Worm (Caenorhabditis elegans) whole organism, late embryonic: ENCODE data around the gene ilcr-2.

ENCODE experiments used
- K02D7.2 ChIP-seq: sonication (generic microtip); optimal IDR thresholded peaks from 2 replicates; lab custom pipeline; 2017; ENCODE audit warnings: mild to moderate bottlenecking, missing genetic modification characterization, missing compliant biosample characterization
- T23F11.4 ChIP-seq: fragments of 200-800 bp; sonication (Bioruptor generic); optimal IDR thresholded peaks from 2 replicates; lab custom pipeline; 2018; ENCODE audit warnings: mild to moderate bottlenecking, missing genetic modification characterization, missing compliant biosample characterization
- Y22D7AL.16 ChIP-seq: sonication (generic microtip); optimal IDR thresholded peaks from 2 replicates; lab custom pipeline; 2016; ENCODE audit warnings: missing genetic modification characterization, missing compliant biosample characterization
- ahr-1 ChIP-seq: sonication (generic microtip); optimal IDR thresholded peaks from 2 replicates; lab custom pipeline; 2016; ENCODE audit warnings: missing genetic modification characterization, missing compliant biosample characterization
- ama-1 ChIP-seq: fragments of 150-350 bp; optimal IDR thresholded peaks from 2 replicates; lab custom pipeline; 2014
- ceh-14 ChIP-seq: sonication (generic microtip); optimal IDR thresholded peaks from 2 replicates; lab custom pipeline; 2016; ENCODE audit warnings: missing genotype, missing genetic modification characterization, missing compliant biosample characterization
- ceh-18 ChIP-seq: sonication (generic microtip); optimal IDR thresholded peaks from 2 replicates; lab custom pipeline; 2016; ENCODE audit warnings: missing genetic modification characterization, missing compliant biosample characterization
- ceh-19 ChIP-seq: fragments of 200-800 bp; sonication (Bioruptor generic); optimal IDR thresholded peaks from 2 replicates; lab custom pipeline; 2018; ENCODE audit warnings: mild to moderate bottlenecking, missing genetic modification characterization, missing compliant biosample characterization
- ceh-2 ChIP-seq: sonication (generic microtip); optimal IDR thresholded peaks from 2 replicates; lab custom pipeline; 2016; ENCODE audit warnings: missing genotype, missing genetic modification characterization, missing compliant biosample characterization
- ceh-24 ChIP-seq: sonication (generic microtip); optimal IDR thresholded peaks from 2 replicates; lab custom pipeline; 2016; ENCODE audit warnings: mild to moderate bottlenecking, missing genetic modification characterization, missing compliant biosample characterization
- ceh-30 ChIP-seq: fragments of 150-350 bp; optimal IDR thresholded peaks from 2 replicates; lab custom pipeline; 2014; ENCODE audit warnings: missing biosample characterization, missing genetic modification characterization
- ceh-31 ChIP-seq: sonication (generic microtip); optimal IDR thresholded peaks from 2 replicates; lab custom pipeline; 2016; ENCODE audit warnings: missing genetic modification characterization, missing compliant biosample characterization
- ceh-9 ChIP-seq: sonication (generic microtip); optimal IDR thresholded peaks from 2 replicates; lab custom pipeline; 2016; ENCODE audit warnings: mild to moderate bottlenecking, missing genetic modification characterization, inconsistent platforms, missing compliant biosample characterization
- che-1 ChIP-seq: sonication (generic microtip); optimal IDR thresholded peaks from 2 replicates; lab custom pipeline; 2016; ENCODE audit warnings: mild to moderate bottlenecking, missing genetic modification characterization, missing compliant biosample characterization
- dmd-4 ChIP-seq: sonication (generic microtip); optimal IDR thresholded peaks from 2 replicates; lab custom pipeline; 2016; ENCODE audit warnings: borderline replicate concordance, missing genetic modification characterization, missing compliant biosample characterization
- dve-1 ChIP-seq: sonication (generic microtip); optimal IDR thresholded peaks from 2 replicates; lab custom pipeline; 2017; ENCODE audit warnings: antibody characterized with exemption, mild to moderate bottlenecking, missing genetic modification characterization, missing compliant biosample characterization
- elt-2 ChIP-seq: sonication (generic microtip); optimal IDR thresholded peaks from 2 replicates; lab custom pipeline; 2016; ENCODE audit warnings: missing genetic modification reagents, missing genetic modification characterization, missing compliant biosample characterization
- fax-1 ChIP-seq: sonication (generic microtip); optimal IDR thresholded peaks from 2 replicates; lab custom pipeline; 2016; ENCODE audit warnings: missing genotype, missing genetic modification characterization, missing compliant biosample characterization
- fkh-6 ChIP-seq: sonication (generic microtip); optimal IDR thresholded peaks from 2 replicates; lab custom pipeline; 2016; ENCODE audit warnings: missing genetic modification characterization, missing compliant biosample characterization
- gmeb-2 ChIP-seq: sonication (generic microtip); optimal IDR thresholded peaks from 2 replicates; lab custom pipeline; 2016; ENCODE audit warnings: missing genetic modification characterization, inconsistent platforms, missing compliant biosample characterization
- hlh-15 ChIP-seq: sonication (generic microtip); optimal IDR thresholded peaks from 2 replicates; lab custom pipeline; 2016; ENCODE audit warnings: missing genetic modification characterization, missing compliant biosample characterization
- lin-11 ChIP-seq: fragments of 200-800 bp; sonication (Bioruptor generic); optimal IDR thresholded peaks from 2 replicates; lab custom pipeline; 2018; ENCODE audit warnings: mild to moderate bottlenecking, missing genetic modification characterization, missing compliant biosample characterization
- nfya-1 ChIP-seq: sonication (generic microtip); optimal IDR thresholded peaks from 2 replicates; lab custom pipeline; 2017; ENCODE audit warnings: missing genetic modification characterization, mild to moderate bottlenecking, missing compliant biosample characterization, antibody characterized with exemption, moderate library complexity
- npax-4 ChIP-seq: sonication (generic microtip); optimal IDR thresholded peaks from 2 replicates; lab custom pipeline; 2016; ENCODE audit warnings: missing genetic modification characterization, missing compliant biosample characterization
- odd-2 ChIP-seq: sonication (generic microtip); optimal IDR thresholded peaks from 2 replicates; lab custom pipeline; 2017; ENCODE audit warnings: antibody characterized with exemption, mild to moderate bottlenecking, missing genetic modification characterization, missing compliant biosample characterization
- pag-3 ChIP-seq: sonication (generic microtip); optimal IDR thresholded peaks from 2 replicates; lab custom pipeline; 2016; ENCODE audit warnings: missing compliant biosample characterization, missing genetic modification characterization, borderline replicate concordance
- pha-2 ChIP-seq: sonication (generic microtip); optimal IDR thresholded peaks from 2 replicates; lab custom pipeline; 2017; ENCODE audit warnings: mild to moderate bottlenecking, missing genetic modification characterization, missing compliant biosample characterization
- pha-4 ChIP-seq: fragments of 150-350 bp; optimal IDR thresholded peaks from 2 replicates; lab custom pipeline; 2018; ENCODE audit warnings: missing biosample characterization, missing genetic modification reagents, missing genetic modification characterization
- pros-1 ChIP-seq: fragments of 150-350 bp; optimal IDR thresholded peaks from 2 replicates; lab custom pipeline; 2014; ENCODE audit warnings: missing biosample characterization, missing genetic modification reagents, missing genetic modification characterization
- rnt-1 ChIP-seq: sonication (generic microtip); optimal IDR thresholded peaks from 2 replicates; lab custom pipeline; 2016; ENCODE audit warnings: missing genetic modification characterization, missing compliant biosample characterization
- sdc-2 ChIP-seq: sonication (generic microtip); optimal IDR thresholded peaks from 2 replicates; lab custom pipeline; 2016; ENCODE audit warnings: missing genotype, missing genetic modification characterization, missing compliant biosample characterization
- sox-2 ChIP-seq: fragments of 200-800 bp; sonication (Bioruptor generic); IDR thresholded peaks from 2 replicates; pipeline ENCODE4 v1.3.6; 2022; ENCODE audit warnings: missing genetic modification reagents, missing genetic modification characterization, missing compliant biosample characterization
- syd-9 ChIP-seq: sonication (generic microtip); optimal IDR thresholded peaks from 2 replicates; lab custom pipeline; 2016; ENCODE audit warnings: mild to moderate bottlenecking, missing genetic modification characterization, moderate library complexity, missing compliant biosample characterization
- tbx-2 ChIP-seq: sonication (generic microtip); optimal IDR thresholded peaks from 2 replicates; lab custom pipeline; 2016; ENCODE audit warnings: missing genetic modification characterization, missing compliant biosample characterization
- tbx-7 ChIP-seq: sonication (generic microtip); optimal IDR thresholded peaks from 2 replicates; lab custom pipeline; 2016; ENCODE audit warnings: missing genotype, missing genetic modification characterization, missing compliant biosample characterization
- ttx-3 ChIP-seq: sonication (generic microtip); optimal IDR thresholded peaks from 2 replicates; lab custom pipeline; 2016; ENCODE audit warnings: missing genetic modification reagents, missing genetic modification characterization, missing compliant biosample characterization
- unc-3 ChIP-seq, 2 experiments: fragments of 200-800 bp in 1 of 2; sonication (Bioruptor generic) in 1 of 2; sonication (generic microtip) in 1 of 2; conservative IDR thresholded peaks in 1 of 2; optimal IDR thresholded peaks in 1 of 2; 2 replicates each; pipeline versions ENCODE4 v1.3.6 to Lab custom; 2016 to 2022; ENCODE audit warnings: missing compliant biosample characterization in 2 of 2, missing genetic modification characterization in 2 of 2, missing genetic modification reagents in 1 of 2
- unc-42 ChIP-seq: sonication (generic microtip); optimal IDR thresholded peaks from 2 replicates; lab custom pipeline; 2016; ENCODE audit warnings: missing genotype, missing genetic modification characterization, missing compliant biosample characterization
- unc-55 ChIP-seq: sonication (generic microtip); optimal IDR thresholded peaks from 2 replicates; lab custom pipeline; 2017; ENCODE audit warnings: missing biosample characterization, missing genetic modification reagents, missing genetic modification characterization
- zip-5 ChIP-seq: sonication (generic microtip); optimal IDR thresholded peaks from 2 replicates; lab custom pipeline; 2016; ENCODE audit warnings: missing genetic modification characterization, missing compliant biosample characterization

Gene ilcr-2

DNA sequence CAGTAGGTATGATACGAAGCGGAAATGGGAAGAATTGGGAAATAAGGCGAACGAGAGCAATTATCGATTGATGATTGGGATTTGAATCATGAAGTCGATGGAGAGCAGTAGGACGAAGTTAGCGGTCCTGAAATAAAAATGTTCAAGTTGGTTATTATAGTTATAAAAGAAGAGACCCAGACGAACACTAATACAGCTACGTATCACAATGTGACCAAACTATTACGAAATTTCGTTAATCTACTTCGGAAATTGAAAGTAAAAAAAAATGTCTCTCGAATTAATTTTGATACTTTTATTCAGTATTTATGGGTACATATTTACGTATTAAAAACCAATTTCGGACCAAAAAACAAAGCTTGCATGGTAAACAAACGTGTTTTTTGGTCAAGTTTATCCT lies 48.6 kb upstream of the ilcr-2 start:
- no peak for TF ChIP-seq ceh-30 (tag; lab: Kevin White, UChicago)
- no peak for TF ChIP-seq ceh-19 (GFP tag; lab: Kevin White, UChicago)
- no peak for TF ChIP-seq ceh-9 (tag; lab: Kevin White, UChicago)
- TF ChIP-seq lin-11 (tag; lab: Kevin White, UChicago) = no peak
- TF ChIP-seq ceh-18 = no peak
- TF ChIP-seq ceh-2 (tag; lab: Kevin White, UChicago) = no peak
- TF ChIP-seq pha-4 (tag; lab: Kevin White, UChicago) = no peak
- TF ChIP-seq ttx-3 (tag; lab: Kevin White, UChicago) = no peak
- no peak for TF ChIP-seq fax-1 (tag; lab: Kevin White, UChicago)
- no peak for TF ChIP-seq elt-2 (tag; lab: Kevin White, UChicago)
- TF ChIP-seq ahr-1 (tag; lab: Kevin White, UChicago) = no peak
- no peak for TF ChIP-seq gmeb-2 (tag; lab: Kevin White, UChicago)
- no peak for TF ChIP-seq odd-2 (tag; lab: Kevin White, UChicago)
- TF ChIP-seq ceh-14 = no peak
- TF ChIP-seq unc-55 = no peak
- no peak for TF ChIP-seq ama-1
- TF ChIP-seq rnt-1 = no peak

ce11 chrII:5429522-5430257 lies 45.4 kb upstream of the ilcr-2 start, which contains the start of the genes F07F6.4 and F07F6.2:
F07F6.4 (minus strand) TSS chrII:5429572.
F07F6.2 (plus strand) TSS chrII:5430207.
- no peak for TF ChIP-seq pag-3 (tag; lab: Kevin White, UChicago)
- no peak for TF ChIP-seq nfya-1 (tag; lab: Kevin White, UChicago)
- TF ChIP-seq T23F11.4 (GFP tag; lab: Kevin White, UChicago) = no peak
- no peak for TF ChIP-seq odd-2 (tag; lab: Kevin White, UChicago)
- TF ChIP-seq ceh-24 (tag; lab: Kevin White, UChicago) = no peak
- TF ChIP-seq dve-1 (tag; lab: Kevin White, UChicago) = peak; percentile 3
- no peak for TF ChIP-seq npax-4 (tag; lab: Kevin White, UChicago)
- TF ChIP-seq fkh-6 (tag; lab: Kevin White, UChicago) = no peak
- TF ChIP-seq ceh-31 = no peak
- no peak for TF ChIP-seq pha-2 (tag; lab: Kevin White, UChicago)
- TF ChIP-seq unc-42 (tag; lab: Kevin White, UChicago) = peak; percentile 35
- no peak for TF ChIP-seq zip-5 (tag; lab: Kevin White, UChicago)
- TF ChIP-seq K02D7.2 (tag; lab: Kevin White, UChicago) = no peak
- no peak for TF ChIP-seq pros-1 (tag; lab: Kevin White, UChicago)
- TF ChIP-seq sdc-2 (tag; lab: Kevin White, UChicago) = no peak
- no peak for TF ChIP-seq che-1 (tag; lab: Kevin White, UChicago)
- no peak for TF ChIP-seq dmd-4 (tag; lab: Kevin White, UChicago)
- TF ChIP-seq gmeb-2 (tag; lab: Kevin White, UChicago) = no peak
- no peak for TF ChIP-seq ttx-3 (tag; lab: Kevin White, UChicago)
- no peak for TF ChIP-seq syd-9 (tag; lab: Kevin White, UChicago)
- no peak for TF ChIP-seq hlh-15 (tag; lab: Kevin White, UChicago)
- no peak for TF ChIP-seq unc-3 (GFP tag; conservative IDR thresholded peaks at IDR 0.05; lab: Robert Waterston, UW)
- peak; percentile 19 for TF ChIP-seq unc-3 (tag; optimal IDR thresholded peaks at IDR 0.05; lab: Kevin White, UChicago)
- TF ChIP-seq Y22D7AL.16 (tag; lab: Kevin White, UChicago) = no peak
- no peak for TF ChIP-seq sox-2 (GFP tag; lab: Robert Waterston, UW)
- TF ChIP-seq tbx-2 (tag; lab: Kevin White, UChicago) = peak; percentile 9
- no peak for TF ChIP-seq pha-4 (tag; lab: Kevin White, UChicago)
- TF ChIP-seq tbx-7 (tag; lab: Kevin White, UChicago) = no peak
